Worm (Caenorhabditis elegans) whole organism, L4 larva: ENCODE data around the gene Y43F4A.1.

ENCODE experiments used
- D1046.2 ChIP-seq: fragments of 200-800 bp; sonication (Bioruptor generic); IDR thresholded peaks from 2 replicates; pipeline ENCODE4 v1.3.6; 2022; ENCODE audit warnings: missing genetic modification characterization, missing compliant biosample characterization
- F10B5.3 ChIP-seq: sonication (generic microtip); optimal IDR thresholded peaks from 2 replicates; lab custom pipeline; 2016; ENCODE audit warnings: mild to moderate bottlenecking, missing genetic modification characterization, missing compliant biosample characterization
- F49E8.2 ChIP-seq: sonication (generic microtip); optimal IDR thresholded peaks from 2 replicates; lab custom pipeline; 2016; ENCODE audit warnings: missing compliant biosample characterization, mild to moderate bottlenecking, missing genetic modification characterization, borderline replicate concordance
- Y105C5A.15 ChIP-seq: fragments of 200-800 bp; sonication (Bioruptor generic); IDR thresholded peaks from 2 replicates; pipeline ENCODE4 v1.3.6; 2022; ENCODE audit warnings: missing genetic modification characterization, missing compliant biosample characterization
- aly-2 ChIP-seq: sonication (generic microtip); optimal IDR thresholded peaks from 2 replicates; lab custom pipeline; 2018; ENCODE audit warnings: missing biosample characterization, missing genetic modification characterization
- arid-1 ChIP-seq: fragments of 200-800 bp; sonication (Bioruptor generic); conservative IDR thresholded peaks from 2 replicates; pipeline ENCODE4 v1.3.6; 2022; ENCODE audit warnings: missing genetic modification reagents, missing genetic modification characterization, missing compliant biosample characterization
- cey-2 ChIP-seq: sonication (generic microtip); optimal IDR thresholded peaks from 3 replicates; lab custom pipeline; 2017; ENCODE audit warnings: missing genetic modification characterization, mild to moderate bottlenecking, missing compliant biosample characterization, antibody characterized with exemption, borderline replicate concordance; ENCODE audit not compliant: insufficient read depth
- daf-16 ChIP-seq, 3 experiments: sonication (generic microtip); optimal IDR thresholded peaks; 2 replicates each; lab custom pipeline; 2016 to 2017; ENCODE audit warnings: missing genetic modification characterization in 3 of 3, missing genetic modification reagents in 3 of 3, mild to moderate bottlenecking in 2 of 3, missing compliant biosample characterization in 2 of 3, missing biosample characterization in 1 of 3, moderate library complexity in 1 of 3
- dpl-1 ChIP-seq: fragments of 150-350 bp; optimal IDR thresholded peaks from 2 replicates; lab custom pipeline; 2014; ENCODE audit warnings: missing biosample characterization, missing genetic modification reagents, missing genetic modification characterization
- dve-1 ChIP-seq: sonication (generic microtip); optimal IDR thresholded peaks from 2 replicates; lab custom pipeline; 2017; ENCODE audit warnings: antibody characterized with exemption, mild to moderate bottlenecking, missing genetic modification characterization, missing compliant biosample characterization; ENCODE audit not compliant: insufficient read depth
- egl-27 ChIP-seq: sonication (generic microtip); optimal IDR thresholded peaks from 3 replicates; lab custom pipeline; 2017; ENCODE audit warnings: missing biosample characterization, missing genetic modification reagents, missing genetic modification characterization
- hif-1 ChIP-seq, 2 experiments: sonication (generic microtip); optimal IDR thresholded peaks; 2 replicates each; lab custom pipeline; 2016 to 2017; ENCODE audit warnings: missing compliant biosample characterization in 2 of 2, missing genetic modification characterization in 2 of 2, missing genetic modification reagents in 2 of 2, missing genotype in 2 of 2, mild to moderate bottlenecking in 1 of 2
- hlh-11 ChIP-seq: fragments of 200-800 bp; sonication (Bioruptor generic); optimal IDR thresholded peaks from 2 replicates; lab custom pipeline; 2018; ENCODE audit warnings: mild to moderate bottlenecking, missing genetic modification characterization, missing compliant biosample characterization
- hlh-30 ChIP-seq: sonication (generic microtip); optimal IDR thresholded peaks from 2 replicates; lab custom pipeline; 2017; ENCODE audit warnings: antibody characterized with exemption, mild to moderate bottlenecking, missing genetic modification characterization, missing compliant biosample characterization; ENCODE audit not compliant: insufficient read depth
- hmg-1.1 ChIP-seq: fragments of 200-800 bp; sonication (Bioruptor generic); IDR thresholded peaks from 2 replicates; pipeline ENCODE4 v1.3.6; 2022; ENCODE audit warnings: missing genetic modification reagents, missing genetic modification characterization, missing compliant biosample characterization
- lin-13 ChIP-seq: fragments of 150-350 bp; optimal IDR thresholded peaks from 2 replicates; lab custom pipeline; 2014; ENCODE audit warnings: missing biosample characterization, missing genetic modification reagents, missing genetic modification characterization
- lin-38 ChIP-seq: fragments of 200-800 bp; sonication (Bioruptor generic); IDR thresholded peaks from 2 replicates; pipeline ENCODE4 v1.3.6; 2022; ENCODE audit warnings: missing genetic modification reagents, missing genetic modification characterization, missing compliant biosample characterization
- lir-3 ChIP-seq: sonication (generic microtip); optimal IDR thresholded peaks from 2 replicates; lab custom pipeline; 2016; ENCODE audit warnings: mild to moderate bottlenecking, missing genetic modification characterization, missing compliant biosample characterization
- lsy-2 ChIP-seq, 2 experiments: fragments of 150-350 bp in 1 of 2; sonication (generic microtip) in 1 of 2; optimal IDR thresholded peaks; 2 replicates each; lab custom pipeline; 2014 to 2017; ENCODE audit warnings: missing biosample characterization in 2 of 2, missing genetic modification characterization in 2 of 2
- mdl-1 ChIP-seq, 2 experiments: fragments of 150-350 bp in 1 of 2; sonication (generic microtip) in 1 of 2; optimal IDR thresholded peaks; 2 replicates each; lab custom pipeline; 2014 to 2017; ENCODE audit warnings: missing biosample characterization in 2 of 2, missing genetic modification characterization in 2 of 2
- mdt-29 ChIP-seq: fragments of 200-800 bp; sonication (Bioruptor generic); IDR thresholded peaks from 2 replicates; pipeline ENCODE4 v1.3.6; 2022; ENCODE audit warnings: missing genetic modification reagents, missing genetic modification characterization, missing compliant biosample characterization
- mep-1 ChIP-seq: fragments of 150-350 bp; sonication (generic microtip); optimal IDR thresholded peaks from 3 replicates; lab custom pipeline; 2014; ENCODE audit warnings: missing biosample characterization, missing genetic modification characterization
- mes-2 ChIP-seq: sonication (generic microtip); optimal IDR thresholded peaks from 2 replicates; lab custom pipeline; 2016; ENCODE audit warnings: missing genotype, mild to moderate bottlenecking, missing genetic modification characterization, missing compliant biosample characterization; ENCODE audit not compliant: poor library complexity, severe bottlenecking
- mxl-3 ChIP-seq: fragments of 200-800 bp; sonication (Bioruptor generic); optimal IDR thresholded peaks from 2 replicates; lab custom pipeline; 2018; ENCODE audit warnings: mild to moderate bottlenecking, missing genetic modification characterization, missing compliant biosample characterization
- nhr-102 ChIP-seq: sonication (generic microtip); optimal IDR thresholded peaks from 2 replicates; lab custom pipeline; 2016; ENCODE audit warnings: mild to moderate bottlenecking, missing genetic modification characterization, moderate library complexity, missing compliant biosample characterization
- nhr-237 ChIP-seq: sonication (generic microtip); optimal IDR thresholded peaks from 2 replicates; lab custom pipeline; 2017; ENCODE audit warnings: missing biosample characterization, missing genetic modification characterization
- nhr-25 ChIP-seq: sonication (generic microtip); optimal IDR thresholded peaks from 2 replicates; lab custom pipeline; 2017; ENCODE audit warnings: missing genetic modification characterization, mild to moderate bottlenecking, missing compliant biosample characterization, antibody characterized with exemption, moderate library complexity, borderline replicate concordance; ENCODE audit not compliant: insufficient read depth
- nhr-28 ChIP-seq: fragments of 150-350 bp; optimal IDR thresholded peaks from 2 replicates; lab custom pipeline; 2014; ENCODE audit warnings: missing biosample characterization, missing genetic modification characterization
- nhr-48 ChIP-seq: sonication (generic microtip); optimal IDR thresholded peaks from 2 replicates; lab custom pipeline; 2016; ENCODE audit warnings: mild to moderate bottlenecking, missing genetic modification characterization, missing compliant biosample characterization
- nhr-6 ChIP-seq: fragments of 150-350 bp; optimal IDR thresholded peaks from 2 replicates; lab custom pipeline; 2014; ENCODE audit warnings: missing biosample characterization, missing genetic modification characterization
- pha-4 ChIP-seq, 2 experiments: fragments of 150-350 bp in 1 of 2; fragments of 200-800 bp in 1 of 2; sonication (Bioruptor generic) in 1 of 2; IDR thresholded peaks in 1 of 2; optimal IDR thresholded peaks in 1 of 2; 2 replicates each; pipeline versions ENCODE4 v1.3.6 to Lab custom; 2014 to 2022; ENCODE audit warnings: missing genetic modification characterization in 2 of 2, missing genetic modification reagents in 2 of 2, missing biosample characterization in 1 of 2, missing compliant biosample characterization in 1 of 2
- php-3 ChIP-seq: fragments of 200-800 bp; sonication (Bioruptor generic); IDR thresholded peaks from 2 replicates; pipeline ENCODE4 v1.3.6; 2022; ENCODE audit warnings: missing genetic modification reagents, missing genetic modification characterization, missing compliant biosample characterization
- rbr-2 ChIP-seq: sonication (generic microtip); optimal IDR thresholded peaks from 2 replicates; lab custom pipeline; 2016; ENCODE audit warnings: missing genotype, missing genetic modification characterization, missing compliant biosample characterization
- sdz-12 ChIP-seq: fragments of 200-800 bp; sonication (Bioruptor generic); optimal IDR thresholded peaks from 2 replicates; lab custom pipeline; 2018; ENCODE audit warnings: mild to moderate bottlenecking, missing genetic modification characterization, missing compliant biosample characterization
- set-16 ChIP-seq: fragments of 200-800 bp; sonication (Bioruptor generic); IDR thresholded peaks from 2 replicates; pipeline ENCODE4 v1.3.6; 2022; ENCODE audit warnings: missing genetic modification reagents, missing genetic modification characterization, missing compliant biosample characterization
- skn-1 ChIP-seq: fragments of 150-350 bp; optimal IDR thresholded peaks from 2 replicates; lab custom pipeline; 2014; ENCODE audit warnings: missing biosample characterization, missing genetic modification characterization
- snpc-1.2 ChIP-seq: fragments of 200-800 bp; sonication (Bioruptor generic); IDR thresholded peaks from 2 replicates; pipeline ENCODE4 v1.3.6; 2022; ENCODE audit warnings: missing genetic modification reagents, missing genetic modification characterization, missing compliant biosample characterization
- spr-1 ChIP-seq: sonication (generic microtip); optimal IDR thresholded peaks from 2 replicates; lab custom pipeline; 2016; ENCODE audit warnings: mild to moderate bottlenecking, missing genetic modification characterization, missing compliant biosample characterization
- unc-62 ChIP-seq, 3 experiments: fragments of 150-350 bp in 1 of 3; sonication (generic microtip); optimal IDR thresholded peaks in 2 of 3; peaks in 1 of 3; 1 replicate in 1 of 3; 2 replicates in 2 of 3; lab custom pipeline; 2014 to 2017; ENCODE audit warnings: missing biosample characterization in 3 of 3, missing genetic modification characterization in 3 of 3, missing genetic modification reagents in 3 of 3, missing genotype in 1 of 3
- vab-7 ChIP-seq: fragments of 200-800 bp; sonication (Bioruptor generic); IDR thresholded peaks from 2 replicates; pipeline ENCODE4 v1.3.6; 2022; ENCODE audit warnings: missing genetic modification reagents, missing genetic modification characterization, missing compliant biosample characterization
- ztf-11 ChIP-seq: fragments of 150-350 bp; optimal IDR thresholded peaks from 2 replicates; lab custom pipeline; 2014; ENCODE audit warnings: missing biosample characterization, missing genetic modification characterization

Gene Y43F4A.1

DNA sequence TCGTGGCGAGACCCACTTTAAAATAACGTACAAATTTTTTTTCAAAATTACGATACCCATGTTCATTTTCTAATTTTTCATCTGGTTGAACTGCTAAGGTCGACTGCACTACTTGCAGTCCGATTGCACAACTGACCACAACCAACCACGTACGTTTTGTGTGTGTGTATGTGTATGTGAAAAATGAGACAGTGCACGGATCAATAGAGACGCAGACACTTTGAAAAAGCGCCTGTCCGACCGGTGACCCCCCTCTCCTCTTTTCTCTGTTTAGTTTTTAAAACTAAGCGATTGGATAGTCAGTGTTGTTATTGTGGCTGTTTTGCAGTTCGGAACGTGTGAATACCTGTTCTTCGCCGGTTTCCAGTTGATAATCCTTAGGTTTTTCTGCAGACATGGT is 35.9 kb downstream of the Y43F4A.1 start:
- no peak for TF ChIP-seq mep-1 (tag; lab: Kevin White, UChicago)
- no peak for TF ChIP-seq set-16 (GFP tag; lab: Robert Waterston, UW)
- TF ChIP-seq egl-27 (tag; lab: Kevin White, UChicago): no peak
- TF ChIP-seq F10B5.3: no peak
- peak in 1 of 2 experiments; percentile 82 for TF ChIP-seq unc-62 (GFP tag; optimal IDR thresholded peaks at IDR 0.05 in 1 of 2; lab: Kevin White, UChicago)
- no peak for TF ChIP-seq unc-62 (tag; optimal IDR thresholded peaks at IDR 0.05; lab: Kevin White, UChicago)
- no peak for TF ChIP-seq skn-1 (tag; lab: Kevin White, UChicago)
- TF ChIP-seq hlh-30 (tag; lab: Kevin White, UChicago): peak; percentile 78
- no peak for TF ChIP-seq php-3
- TF ChIP-seq F49E8.2 (tag; lab: Kevin White, UChicago): no peak
- peak; percentile 20 for TF ChIP-seq dpl-1 (GFP tag; lab: Kevin White, UChicago)
- peak; percentile 32 for TF ChIP-seq dve-1 (tag; lab: Kevin White, UChicago)
- TF ChIP-seq nhr-28 (tag; lab: Kevin White, UChicago): peak; percentile 68
- peak; percentile 35 for TF ChIP-seq mes-2 (tag; lab: Kevin White, UChicago)
- TF ChIP-seq lsy-2 (tag; optimal IDR thresholded peaks at IDR 0.05; lab: Kevin White, UChicago): peak in 1 of 2 experiments; percentile 32
- TF ChIP-seq lin-13 (GFP tag; lab: Kevin White, UChicago): no peak
- peak; percentile 54 for TF ChIP-seq mxl-3 (GFP tag; lab: Kevin White, UChicago)
- TF ChIP-seq hlh-11 (tag; lab: Kevin White, UChicago): peak; percentile 62
- peak; percentile 39 for TF ChIP-seq nhr-25 (tag; lab: Kevin White, UChicago)
- TF ChIP-seq hmg-1.1 (GFP tag; lab: Robert Waterston, UW): peak; percentile 32; the same call in 1 of the 2 replicates
- peak; percentile 13 for TF ChIP-seq nhr-6 (tag; lab: Kevin White, UChicago)
- no peak for TF ChIP-seq pha-4 (GFP tag; IDR thresholded peaks at IDR 0.05; lab: Robert Waterston, UW)
- peak; percentile 26 for TF ChIP-seq pha-4 (tag; optimal IDR thresholded peaks at IDR 0.05; lab: Kevin White, UChicago)
- TF ChIP-seq daf-16 (GFP tag; optimal IDR thresholded peaks at IDR 0.05; lab: Kevin White, UChicago): peak in 1 of 2 experiments; percentile 14
- TF ChIP-seq daf-16 (tag; optimal IDR thresholded peaks at IDR 0.05; lab: Kevin White, UChicago): peak; percentile 27
- TF ChIP-seq cey-2 (tag; lab: Kevin White, UChicago): no peak
- no peak for TF ChIP-seq mdt-29 (GFP tag; lab: Robert Waterston, UW)
- TF ChIP-seq rbr-2 (tag; lab: Kevin White, UChicago): peak; percentile 6

DNA sequence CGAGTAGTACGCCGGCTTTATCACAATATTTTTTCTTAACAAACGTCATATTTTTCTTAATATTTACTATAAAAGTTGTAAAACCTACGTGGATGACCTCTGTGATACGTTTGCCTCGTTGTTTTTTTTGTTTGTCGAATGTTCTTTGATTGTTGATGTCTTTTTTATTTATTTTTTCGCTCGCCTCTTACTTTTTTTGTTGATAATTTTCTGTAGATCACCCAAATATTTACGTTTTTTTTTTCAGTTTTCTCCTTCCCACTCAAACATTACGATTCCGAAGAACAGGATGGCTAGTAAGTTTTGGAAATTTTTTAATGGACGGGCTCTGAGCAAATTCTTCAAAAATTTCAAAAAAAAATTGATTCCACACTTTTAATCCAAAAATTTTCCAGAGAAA is 37.5 kb downstream of the Y43F4A.1 start:
- TF ChIP-seq hif-1 (tag; optimal IDR thresholded peaks at IDR 0.05; lab: Kevin White, UChicago) (no peak), nhr-6 (tag; lab: Kevin White, UChicago) (no peak), lir-3 (tag; lab: Kevin White, UChicago) (no peak), hmg-1.1 (GFP tag; lab: Robert Waterston, UW) (no peak), lin-38 (GFP tag; lab: Robert Waterston, UW) (0 out of 2 replicates have a peak, but pooled peaks have one; percentile 20), daf-16 (GFP tag; optimal IDR thresholded peaks at IDR 0.05; lab: Kevin White, UChicago) (peak in 1 of 2 experiments; percentile 2), daf-16 (tag; optimal IDR thresholded peaks at IDR 0.05; lab: Kevin White, UChicago) (peak; percentile 40), arid-1 (no peak), D1046.2 (GFP tag; lab: Robert Waterston, UW) (no peak)

DNA sequence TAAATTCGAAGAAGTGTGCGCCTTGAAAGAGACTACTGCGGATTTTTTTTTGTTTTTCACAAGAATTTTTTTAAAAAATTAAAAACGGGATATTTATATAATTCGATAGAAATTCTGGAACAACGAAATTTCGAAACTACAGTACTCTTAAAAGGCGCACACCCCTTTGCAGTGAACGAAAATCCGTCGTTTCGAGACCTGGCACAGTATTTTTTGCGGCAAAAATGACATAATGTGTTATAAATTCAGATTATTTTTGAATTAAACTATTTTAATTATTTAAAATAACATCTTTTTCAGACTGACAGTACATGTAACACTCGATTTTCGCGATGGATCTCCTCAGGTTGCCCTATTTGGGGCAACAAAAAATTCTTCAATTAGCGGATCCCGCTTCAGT is 40.1 kb downstream of the Y43F4A.1 start, which contains the start of gene F56A8.4:
TSS of gene F56A8.4 (plus strand) at position 301 of the 400 bp plus-strand sequence.
- TF ChIP-seq nhr-48 (no peak), dpl-1 (GFP tag; lab: Kevin White, UChicago) (no peak), sdz-12 (GFP tag; lab: Kevin White, UChicago) (no peak), set-16 (GFP tag; lab: Robert Waterston, UW) (no peak), nhr-237 (tag; lab: Kevin White, UChicago) (no peak), mdt-29 (GFP tag; lab: Robert Waterston, UW) (no peak), aly-2 (no peak), mdl-1 (tag; optimal IDR thresholded peaks at IDR 0.05; lab: Kevin White, UChicago) (no peak), skn-1 (tag; lab: Kevin White, UChicago) (no peak), nhr-102 (tag; lab: Kevin White, UChicago) (no peak), vab-7 (no peak), snpc-1.2 (GFP tag; lab: Robert Waterston, UW) (no peak), Y105C5A.15 (GFP tag; lab: Robert Waterston, UW) (no peak), ztf-11 (tag; lab: Kevin White, UChicago) (no peak), spr-1 (tag; lab: Kevin White, UChicago) (no peak), lin-13 (GFP tag; lab: Kevin White, UChicago) (no peak)
